Fruit fly (Drosophila melanogaster) whole organism: ENCODE results near the gene Faf2.

Source experiments
- CG8478 ChIP-seq: fragments of >200 bp; optimal IDR thresholded peaks from 2 replicates; lab custom pipeline; 2018; ENCODE audit warnings: inconsistent platforms
- EcR ChIP-seq, 2 experiments: fragments of >200 bp; optimal IDR thresholded peaks; 2 replicates each; lab custom pipeline; 2017; ENCODE audit warnings: missing biosample characterization in 2 of 2, missing genetic modification characterization in 2 of 2, missing genetic modification reagents in 2 of 2
- psq ChIP-seq: fragments of >200 bp; optimal IDR thresholded peaks from 2 replicates; lab custom pipeline; 2017
- usp ChIP-seq: fragments of >200 bp; optimal IDR thresholded peaks from 2 replicates; lab custom pipeline; 2017; ENCODE audit warnings: missing biosample characterization, missing genetic modification characterization, mixed read lengths

DNA sequence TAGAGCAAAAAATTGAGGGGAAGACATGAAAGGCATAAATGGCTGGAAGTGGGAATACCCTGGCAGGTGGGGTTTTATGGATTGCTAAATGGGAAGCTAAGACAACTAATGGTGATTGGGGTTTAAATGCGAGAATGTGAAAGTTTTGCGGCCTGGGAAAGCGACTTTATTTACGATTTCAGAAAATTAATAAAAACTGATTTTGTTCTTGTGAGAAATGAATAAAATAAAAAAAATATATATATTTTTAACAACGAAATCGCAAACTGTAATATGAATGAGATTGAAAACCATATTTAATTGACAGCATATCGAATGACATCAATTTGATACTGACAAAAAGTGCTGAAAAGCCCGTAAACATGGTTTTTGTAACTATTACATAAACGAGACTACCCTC is 42.8 kb upstream of the Faf2 start:
- no peak for TF ChIP-seq CG8478
- TF ChIP-seq EcR (GFP tag; optimal IDR thresholded peaks at IDR 0.05; lab: Kevin White, UChicago): no peak
- no peak for TF ChIP-seq usp
- TF ChIP-seq psq (lab: Kevin White, UChicago): no peak
